Worm (Caenorhabditis elegans) whole organism, L1 larva: ENCODE measurements around the gene C07H6.2.

Experiments used
- C04F5.9 ChIP-seq: sonication (generic microtip); optimal IDR thresholded peaks from 2 replicates; lab custom pipeline; 2016; ENCODE audit warnings: missing genetic modification characterization, missing compliant biosample characterization
- F16B12.6 ChIP-seq: fragments of 150-350 bp; optimal IDR thresholded peaks from 2 replicates; lab custom pipeline; 2014; ENCODE audit warnings: missing biosample characterization, missing genetic modification characterization
- Y116A8C.19 ChIP-seq: sonication (generic microtip); optimal IDR thresholded peaks from 2 replicates; lab custom pipeline; 2016; ENCODE audit warnings: missing compliant biosample characterization, missing genetic modification characterization, borderline replicate concordance
- ama-1 ChIP-seq: fragments of 150-350 bp; optimal IDR thresholded peaks from 2 replicates; lab custom pipeline; 2014
- blmp-1 ChIP-seq: fragments of 150-350 bp; optimal IDR thresholded peaks from 2 replicates; lab custom pipeline; 2014; ENCODE audit warnings: missing biosample characterization, missing genetic modification characterization
- ceh-82 ChIP-seq, 3 experiments: fragments of 150-350 bp in 1 of 3; sonication (generic microtip) in 2 of 3; optimal IDR thresholded peaks; 2 replicates each; lab custom pipeline; 2014 to 2017; ENCODE audit warnings: missing biosample characterization in 3 of 3, missing genetic modification characterization in 3 of 3
- ceh-90 ChIP-seq: sonication (generic microtip); optimal IDR thresholded peaks from 2 replicates; lab custom pipeline; 2016; ENCODE audit warnings: missing genetic modification characterization, missing compliant biosample characterization
- efl-1 ChIP-seq, 4 experiments: fragments of 150-350 bp; optimal IDR thresholded peaks in 3 of 4; peaks in 1 of 4; 1 replicate in 1 of 4; 2 replicates in 3 of 4; lab custom pipeline; 2014; ENCODE audit warnings: missing biosample characterization in 2 of 4, missing genetic modification characterization in 2 of 4, missing genetic modification reagents in 2 of 4
- elt-2 ChIP-seq: sonication (generic microtip); optimal IDR thresholded peaks from 2 replicates; lab custom pipeline; 2016; ENCODE audit warnings: missing genetic modification characterization, mild to moderate bottlenecking, inconsistent platforms, missing compliant biosample characterization, missing genetic modification reagents
- ets-5 ChIP-seq: fragments of 200-800 bp; sonication (Bioruptor generic); IDR thresholded peaks from 2 replicates; pipeline ENCODE4 v1.3.6; 2022; ENCODE audit warnings: missing genetic modification characterization, missing compliant biosample characterization
- fkh-10 ChIP-seq: sonication (generic microtip); optimal IDR thresholded peaks from 2 replicates; lab custom pipeline; 2017; ENCODE audit warnings: missing biosample characterization, missing genetic modification reagents, missing genetic modification characterization
- fkh-8 ChIP-seq: sonication (generic microtip); optimal IDR thresholded peaks from 2 replicates; lab custom pipeline; 2016; ENCODE audit warnings: mild to moderate bottlenecking, missing genetic modification characterization, missing compliant biosample characterization
- grh-1 ChIP-seq: fragments of 200-800 bp; sonication (Bioruptor generic); IDR thresholded peaks from 2 replicates; pipeline ENCODE4 v1.3.6; 2022; ENCODE audit warnings: missing genetic modification reagents, missing genetic modification characterization, missing compliant biosample characterization
- hlh-17 ChIP-seq: fragments of 200-800 bp; sonication (Bioruptor generic); optimal IDR thresholded peaks from 2 replicates; lab custom pipeline; 2018; ENCODE audit warnings: missing genetic modification characterization, mild to moderate bottlenecking, missing compliant biosample characterization, moderate library complexity, borderline replicate concordance
- hpl-2 ChIP-seq: fragments of 150-350 bp; optimal IDR thresholded peaks from 2 replicates; lab custom pipeline; 2014; ENCODE audit warnings: missing biosample characterization, missing genetic modification reagents, missing genetic modification characterization
- irx-1 ChIP-seq: sonication (generic microtip); optimal IDR thresholded peaks from 2 replicates; lab custom pipeline; 2016; ENCODE audit warnings: missing genetic modification characterization, missing compliant biosample characterization
- isw-1 ChIP-seq: fragments of 200-800 bp; sonication (Bioruptor generic); IDR thresholded peaks from 2 replicates; pipeline ENCODE4 v1.3.6; 2022; ENCODE audit warnings: missing genetic modification characterization, missing compliant biosample characterization
- lin-13 ChIP-seq: fragments of 150-350 bp; optimal IDR thresholded peaks from 2 replicates; lab custom pipeline; 2014; ENCODE audit warnings: missing biosample characterization, missing genetic modification reagents, missing genetic modification characterization
- lin-14 ChIP-seq: fragments of 200-800 bp; sonication (Bioruptor generic); optimal IDR thresholded peaks from 2 replicates; lab custom pipeline; 2018; ENCODE audit warnings: mild to moderate bottlenecking, missing genetic modification characterization, moderate library complexity, missing compliant biosample characterization
- lin-15B ChIP-seq: fragments of 150-350 bp; sonication (generic microtip); optimal IDR thresholded peaks from 3 replicates; lab custom pipeline; 2014; ENCODE audit warnings: missing biosample characterization, missing genetic modification characterization
- lsy-2 ChIP-seq, 2 experiments: fragments of 150-350 bp; optimal IDR thresholded peaks; 2 replicates each; lab custom pipeline; 2014; ENCODE audit warnings: missing biosample characterization in 2 of 2, missing genetic modification characterization in 2 of 2
- mab-9 ChIP-seq: fragments of 200-800 bp; sonication (Bioruptor generic); IDR thresholded peaks from 2 replicates; pipeline ENCODE4 v1.3.6; 2022; ENCODE audit warnings: missing genetic modification reagents, missing genetic modification characterization, missing compliant biosample characterization
- mep-1 ChIP-seq: fragments of 150-350 bp; optimal IDR thresholded peaks from 2 replicates; lab custom pipeline; 2014; ENCODE audit warnings: missing biosample characterization, missing genetic modification characterization
- nhr-11 ChIP-seq: fragments of 150-350 bp; optimal IDR thresholded peaks from 2 replicates; lab custom pipeline; 2014; ENCODE audit warnings: missing biosample characterization, missing genetic modification characterization
- nhr-12 ChIP-seq: sonication (generic microtip); optimal IDR thresholded peaks from 2 replicates; lab custom pipeline; 2017; ENCODE audit warnings: missing biosample characterization, missing genetic modification characterization
- nhr-20 ChIP-seq: sonication (generic microtip); optimal IDR thresholded peaks from 2 replicates; lab custom pipeline; 2016; ENCODE audit warnings: mild to moderate bottlenecking, missing genetic modification characterization, missing compliant biosample characterization
- nhr-28 ChIP-seq: fragments of 150-350 bp; optimal IDR thresholded peaks from 2 replicates; lab custom pipeline; 2014; ENCODE audit warnings: missing biosample characterization, missing genetic modification characterization
- nhr-47 ChIP-seq: sonication (generic microtip); optimal IDR thresholded peaks from 2 replicates; lab custom pipeline; 2016; ENCODE audit warnings: mild to moderate bottlenecking, missing genetic modification characterization, moderate library complexity, missing compliant biosample characterization
- nhr-71 ChIP-seq: sonication (generic microtip); optimal IDR thresholded peaks from 2 replicates; lab custom pipeline; 2016; ENCODE audit warnings: mild to moderate bottlenecking, missing genetic modification characterization, moderate library complexity, missing compliant biosample characterization
- nhr-76 ChIP-seq: sonication (generic microtip); optimal IDR thresholded peaks from 2 replicates; lab custom pipeline; 2017; ENCODE audit warnings: missing biosample characterization, missing genetic modification characterization
- nhr-85 ChIP-seq: sonication (generic microtip); peaks from one replicate; lab custom pipeline; 2016; ENCODE audit warnings: missing genetic modification characterization, inconsistent platforms, missing compliant biosample characterization
- pag-3 ChIP-seq: sonication (generic microtip); optimal IDR thresholded peaks from 2 replicates; lab custom pipeline; 2017; ENCODE audit warnings: missing genetic modification characterization, mild to moderate bottlenecking, missing compliant biosample characterization, antibody characterized with exemption, borderline replicate concordance; ENCODE audit not compliant: insufficient read depth
- pax-3 ChIP-seq: fragments of 200-800 bp; sonication (Bioruptor generic); optimal IDR thresholded peaks from 2 replicates; lab custom pipeline; 2018; ENCODE audit warnings: mild to moderate bottlenecking, missing genetic modification characterization, moderate library complexity, missing compliant biosample characterization
- rnt-1 ChIP-seq: sonication (generic microtip); optimal IDR thresholded peaks from 2 replicates; lab custom pipeline; 2016; ENCODE audit warnings: mild to moderate bottlenecking, missing genetic modification characterization, moderate library complexity, missing compliant biosample characterization
- snpc-4 ChIP-seq: fragments of 150-350 bp; optimal IDR thresholded peaks from 2 replicates; lab custom pipeline; 2014; ENCODE audit warnings: missing biosample characterization, missing genetic modification characterization
- sptf-1 ChIP-seq: fragments of 150-350 bp; optimal IDR thresholded peaks from 2 replicates; lab custom pipeline; 2014; ENCODE audit warnings: missing biosample characterization, missing genetic modification characterization
- swsn-7 ChIP-seq: sonication (generic microtip); optimal IDR thresholded peaks from 2 replicates; lab custom pipeline; 2016; ENCODE audit warnings: missing genetic modification characterization, missing compliant biosample characterization
- tbx-2 ChIP-seq: sonication (generic microtip); optimal IDR thresholded peaks from 2 replicates; lab custom pipeline; 2016; ENCODE audit warnings: missing genetic modification characterization, missing compliant biosample characterization
- unc-130 ChIP-seq: fragments of 150-350 bp; optimal IDR thresholded peaks from 2 replicates; lab custom pipeline; 2017; ENCODE audit warnings: missing biosample characterization, missing genetic modification characterization, inconsistent platforms
- unc-30 ChIP-seq: sonication (generic microtip); optimal IDR thresholded peaks from 2 replicates; lab custom pipeline; 2017; ENCODE audit warnings: missing biosample characterization, missing genetic modification characterization
- unc-62 ChIP-seq: fragments of 150-350 bp; optimal IDR thresholded peaks from 2 replicates; lab custom pipeline; 2014; ENCODE audit warnings: missing biosample characterization, missing genetic modification reagents, missing genetic modification characterization
- unc-86 ChIP-seq: sonication (generic microtip); optimal IDR thresholded peaks from 2 replicates; lab custom pipeline; 2016; ENCODE audit warnings: missing genetic modification characterization, missing compliant biosample characterization
- zip-4 ChIP-seq: fragments of 200-800 bp; sonication (Bioruptor generic); optimal IDR thresholded peaks from 2 replicates; lab custom pipeline; 2018; ENCODE audit warnings: mild to moderate bottlenecking, missing genetic modification characterization, moderate library complexity, missing compliant biosample characterization
- ztf-4 ChIP-seq: fragments of 150-350 bp; optimal IDR thresholded peaks from 2 replicates; lab custom pipeline; 2014; ENCODE audit warnings: missing biosample characterization, missing genetic modification characterization

C07H6.2 gene

ce11 chrIII:7550979-7551378, 30.2 kb downstream of the C07H6.2 start:
- TF ChIP-seq nhr-85 (tag; lab: Kevin White, UChicago) (peak; percentile 69), irx-1 (tag; lab: Kevin White, UChicago) (no peak), lin-14 (peak; percentile 7), nhr-76 (no peak), lsy-2 (tag; optimal IDR thresholded peaks at IDR 0.05; lab: Kevin White, UChicago) (peak in 1 of 2 experiments; percentile 65), swsn-7 (tag; lab: Kevin White, UChicago) (no peak), efl-1 (optimal IDR thresholded peaks at IDR 0.05; lab: Kevin White, UChicago) (no peak), efl-1 (GFP tag; optimal IDR thresholded peaks at IDR 0.05 in 1 of 2; lab: Kevin White, UChicago) (peak in 1 of 2 experiments; percentile 46), pax-3 (tag; lab: Kevin White, UChicago) (no peak), rnt-1 (peak; percentile 25), Y116A8C.19 (no peak)

- TF ChIP-seq nhr-71 = peak; percentile 7
- TF ChIP-seq isw-1 (GFP tag; lab: Robert Waterston, UW) = no peak
- TF ChIP-seq blmp-1 = peak; percentile 25
- peak; percentile 15 for TF ChIP-seq lin-14
- TF ChIP-seq mab-9 (GFP tag; lab: Robert Waterston, UW) = 0 out of 2 replicates have a peak, but pooled peaks have one; percentile 31
- TF ChIP-seq tbx-2 (tag; lab: Kevin White, UChicago) = no peak
- no peak for TF ChIP-seq grh-1 (GFP tag; lab: Robert Waterston, UW)
- peak in 1 of 2 experiments; percentile 27 for TF ChIP-seq lsy-2 (tag; optimal IDR thresholded peaks at IDR 0.05; lab: Kevin White, UChicago)
- peak; percentile 31 for TF ChIP-seq mep-1
- TF ChIP-seq unc-130 = no peak
- TF ChIP-seq nhr-28 (tag; lab: Kevin White, UChicago) = no peak
- no peak for TF ChIP-seq sptf-1 (tag; lab: Kevin White, UChicago)
- no peak for TF ChIP-seq ztf-4 (tag; lab: Kevin White, UChicago)
Measured at ce11 chrIII:7552859-7553258, 32.0 kb downstream of the C07H6.2 start.

ce11 chrIII:7553693-7554226, 33.0 kb downstream of the C07H6.2 start:
- TF ChIP-seq nhr-71 (peak; percentile 18), rnt-1 (peak; percentile 28), lin-15B (no peak), nhr-85 (tag; lab: Kevin White, UChicago) (peak; percentile 55), hpl-2 (GFP tag; lab: Kevin White, UChicago) (no peak), nhr-20 (tag; lab: Kevin White, UChicago) (no peak), ceh-90 (no peak), lin-14 (peak; percentile 4), elt-2 (tag; lab: Kevin White, UChicago) (no peak), fkh-8 (no peak), ama-1 (lab: Kevin White, UChicago) (no peak), F16B12.6 (tag; lab: Kevin White, UChicago) (no peak), nhr-47 (tag; lab: Kevin White, UChicago) (no peak), nhr-11 (tag; lab: Kevin White, UChicago) (no peak), lsy-2 (tag; optimal IDR thresholded peaks at IDR 0.05; lab: Kevin White, UChicago) (peak in 1 of 2 experiments; percentile 3), mep-1 (peak; percentile 44), zip-4 (GFP tag; lab: Kevin White, UChicago) (no peak), unc-62 (no peak), blmp-1 (peak; percentile 6)

DNA sequence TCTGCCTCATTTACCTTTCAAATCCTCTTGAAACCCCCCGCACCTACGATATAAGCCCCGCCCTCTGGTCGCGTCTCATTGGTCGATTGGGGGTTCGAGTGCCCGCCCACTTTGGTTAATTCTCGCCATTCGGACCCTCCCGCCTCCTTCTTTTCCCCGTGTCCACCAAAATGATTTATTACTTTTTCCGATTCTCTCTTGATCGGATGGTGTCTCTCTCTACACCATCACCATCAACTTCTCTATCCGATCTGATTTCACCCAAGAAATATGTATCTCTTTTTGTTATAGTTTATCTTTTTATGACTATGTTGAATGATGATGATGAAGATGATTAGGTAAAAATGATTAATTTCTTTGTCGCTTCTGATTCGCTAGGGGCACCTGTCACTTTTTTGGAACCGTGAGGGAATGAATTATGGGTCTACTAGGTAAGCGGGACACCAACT, 33.9 kb downstream of the C07H6.2 start:
- TF ChIP-seq ceh-90 (no peak), ama-1 (lab: Kevin White, UChicago) (no peak), mab-9 (GFP tag; lab: Robert Waterston, UW) (no peak), lin-13 (no peak), fkh-10 (GFP tag; lab: Kevin White, UChicago) (no peak), nhr-85 (tag; lab: Kevin White, UChicago) (peak; percentile 92), ets-5 (GFP tag; lab: Robert Waterston, UW) (no peak), nhr-12 (tag; lab: Kevin White, UChicago) (no peak), grh-1 (GFP tag; lab: Robert Waterston, UW) (no peak), snpc-4 (tag; lab: Kevin White, UChicago) (no peak), fkh-8 (no peak), C04F5.9 (tag; lab: Kevin White, UChicago) (no peak), ztf-4 (tag; lab: Kevin White, UChicago) (no peak), pag-3 (tag; lab: Kevin White, UChicago) (no peak), nhr-47 (tag; lab: Kevin White, UChicago) (no peak), rnt-1 (peak; percentile 53), blmp-1 (peak; percentile 28), efl-1 (optimal IDR thresholded peaks at IDR 0.05; lab: Kevin White, UChicago) (no peak), efl-1 (GFP tag; optimal IDR thresholded peaks at IDR 0.05 in 1 of 2; lab: Kevin White, UChicago) (no peak), tbx-2 (tag; lab: Kevin White, UChicago) (peak; percentile 22), unc-86 (tag; lab: Kevin White, UChicago) (no peak), lin-14 (peak; percentile 60), hlh-17 (GFP tag; lab: Kevin White, UChicago) (no peak), unc-30 (tag; lab: Kevin White, UChicago) (no peak), ceh-82 (tag; optimal IDR thresholded peaks at IDR 0.05; lab: Kevin White, UChicago) (no peak), irx-1 (tag; lab: Kevin White, UChicago) (peak; percentile 53)
